Worm (Caenorhabditis elegans) whole organism, dauer: Measurements from ENCODE around the gene hpl-2.

Experiments used
- unc-62 ChIP-seq: sonication (generic microtip); optimal IDR thresholded peaks from 2 replicates; lab custom pipeline; 2017; ENCODE audit warnings: missing biosample characterization, missing genetic modification reagents, missing genetic modification characterization

Gene hpl-2

ce11 chrIII:10740518-10740917, 14.8 kb downstream of the hpl-2 start, which contains the start of gene K01G5.8:
K01G5.8 (minus strand) TSS chrIII:10740772.
- TF ChIP-seq unc-62 (GFP tag; lab: Kevin White, UChicago), result no peak

ce11 chrIII:10739902-10740301, 15.4 kb downstream of the hpl-2 start:
- TF ChIP-seq unc-62 (GFP tag; lab: Kevin White, UChicago), result no peak

ce11 chrIII:10739455-10739854, 15.9 kb downstream of the hpl-2 start, which contains the start of gene smap-1:
smap-1 (minus strand) TSS chrIII:10739792.
- no peak for TF ChIP-seq unc-62 (GFP tag; lab: Kevin White, UChicago)

ce11 chrIII:10738081-10738480, 17.2 kb downstream of the hpl-2 start:
- no peak for TF ChIP-seq unc-62 (GFP tag; lab: Kevin White, UChicago)

- TF ChIP-seq unc-62 (GFP tag; lab: Kevin White, UChicago), result no peak
Measured at ce11 chrIII:10736322-10736985, 18.9 kb downstream of the hpl-2 start.

ce11 chrIII:10734511-10735233, 20.7 kb downstream of the hpl-2 start:
- TF ChIP-seq unc-62 (GFP tag; lab: Kevin White, UChicago), result no peak

DNA sequence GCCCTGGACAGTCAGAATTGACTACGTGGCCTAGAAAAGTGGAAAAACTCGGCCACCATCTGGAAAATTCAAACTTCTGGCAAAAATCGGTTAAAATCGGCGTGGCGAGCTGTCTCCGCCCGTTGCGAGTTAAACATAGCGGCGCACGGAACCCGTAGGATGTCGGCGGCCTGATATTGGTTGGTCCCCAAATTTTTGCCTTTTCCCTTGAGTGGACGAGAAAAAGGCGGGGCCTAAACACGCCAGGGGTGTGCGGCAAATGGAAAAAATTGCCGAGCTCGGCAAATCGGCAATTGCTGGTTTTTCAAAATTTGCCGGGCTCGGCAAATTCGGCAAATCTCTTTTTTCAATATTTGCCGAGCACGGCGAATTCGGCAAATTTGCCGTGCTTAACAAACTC, 22.0 kb downstream of the hpl-2 start:
- TF ChIP-seq unc-62 (GFP tag; lab: Kevin White, UChicago), result no peak

- TF ChIP-seq unc-62 (GFP tag; lab: Kevin White, UChicago), result no peak
Measured at ce11 chrIII:10730510-10730909, 24.8 kb downstream of the hpl-2 start, which contains the start of gene tat-3. tat-3 (minus strand) TSS chrIII:10730705.

ce11 chrIII:10721056-10721455, 34.3 kb downstream of the hpl-2 start:
- no peak for TF ChIP-seq unc-62 (GFP tag; lab: Kevin White, UChicago)

DNA sequence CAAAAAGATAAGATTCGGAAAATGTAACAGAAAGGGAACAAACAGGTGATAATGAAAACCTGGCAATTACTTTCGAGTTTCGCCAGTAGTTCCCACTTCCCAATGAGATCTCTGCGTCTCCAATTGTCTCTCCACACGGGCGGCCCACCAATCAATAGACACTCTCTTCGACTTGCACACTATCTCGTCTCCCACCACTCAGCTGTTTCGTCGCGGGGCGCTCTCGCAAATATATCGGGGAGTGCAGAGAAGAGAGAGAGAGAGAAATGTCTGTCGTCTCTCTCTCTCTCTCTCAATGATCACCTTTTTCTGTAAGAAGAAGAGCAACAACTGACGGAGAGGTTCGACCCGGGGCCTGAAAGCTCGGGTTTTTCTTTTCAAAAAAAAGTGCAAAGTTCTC, 35.2 kb downstream of the hpl-2 start:
- no peak for TF ChIP-seq unc-62 (GFP tag; lab: Kevin White, UChicago)

DNA sequence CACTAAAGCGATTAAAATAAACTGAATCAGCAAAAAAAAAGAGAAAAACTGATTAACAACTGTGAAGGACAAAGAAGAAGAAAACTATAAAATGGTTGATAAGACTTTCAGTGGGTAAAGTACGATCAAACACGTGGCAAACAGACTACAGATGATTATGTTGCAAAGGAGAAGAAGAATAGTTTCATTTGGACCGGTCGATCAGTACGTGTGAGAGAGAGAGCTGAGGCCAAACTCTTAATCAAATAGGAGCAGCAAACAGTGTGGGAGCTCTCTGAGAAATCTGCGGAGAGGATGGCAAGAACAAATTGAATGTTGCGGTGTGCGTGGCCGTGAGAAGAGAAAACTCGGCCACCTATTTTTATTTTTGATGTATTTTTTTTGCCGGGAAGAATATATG, 36.3 kb downstream of the hpl-2 start:
- TF ChIP-seq unc-62 (GFP tag; lab: Kevin White, UChicago), result no peak

- TF ChIP-seq unc-62 (GFP tag; lab: Kevin White, UChicago), result no peak
Measured at ce11 chrIII:10718078-10718477, 37.3 kb downstream of the hpl-2 start.

DNA sequence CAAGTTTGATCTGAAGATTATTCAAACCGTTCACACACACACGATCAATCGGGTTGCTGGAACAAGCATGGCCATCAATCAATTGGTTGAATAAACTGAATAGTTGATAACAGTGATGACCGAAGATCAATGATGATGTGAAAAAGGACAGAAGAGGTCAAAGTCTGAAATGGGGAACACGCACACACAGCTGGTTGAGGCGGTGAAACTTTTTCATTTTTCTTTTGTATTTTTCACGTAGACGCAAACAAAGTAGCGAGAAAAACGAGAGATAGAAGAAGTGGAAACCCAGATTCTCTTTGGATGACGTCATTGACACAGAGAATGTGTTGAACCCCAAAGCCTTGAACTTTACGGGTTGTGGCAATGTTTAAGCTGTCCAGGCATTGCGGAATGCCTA, 37.9 kb downstream of the hpl-2 start:
- TF ChIP-seq unc-62 (GFP tag; lab: Kevin White, UChicago), result no peak

ce11 chrIII:10716091-10716490, 39.2 kb downstream of the hpl-2 start, which contains the start of gene W09D10.4:
W09D10.4 (minus strand) TSS chrIII:10716191.
- no peak for TF ChIP-seq unc-62 (GFP tag; lab: Kevin White, UChicago)

- no peak for TF ChIP-seq unc-62 (GFP tag; lab: Kevin White, UChicago)
Measured at ce11 chrIII:10714541-10714940, 40.8 kb downstream of the hpl-2 start.

DNA sequence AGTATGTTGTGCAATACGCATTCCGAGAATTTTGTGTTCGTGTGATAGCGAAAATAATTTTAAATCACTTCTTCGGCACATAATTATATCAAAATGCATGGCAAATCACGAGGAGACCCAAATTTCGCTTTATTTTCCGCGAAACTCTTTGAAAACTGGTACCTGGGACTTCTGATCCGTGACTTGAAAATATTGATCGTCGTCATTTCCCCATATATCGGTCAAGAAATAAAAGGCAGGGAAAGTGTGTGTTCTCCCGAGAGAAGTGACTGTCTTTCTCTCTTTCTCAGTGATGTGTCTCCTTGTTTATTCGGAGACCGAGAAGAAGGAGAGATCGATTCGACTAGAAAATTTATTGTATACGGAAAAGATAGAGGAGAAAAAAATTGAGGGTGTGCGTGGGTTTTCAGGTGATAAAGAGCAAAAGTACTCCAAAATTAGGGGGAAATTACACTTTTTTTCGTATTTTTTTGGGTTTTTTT, 44.1 kb downstream of the hpl-2 start, which contains the start of gene W09D10.5:
TSS of gene W09D10.5 (minus strand) at position 345 of the 482 bp plus-strand sequence.
- TF ChIP-seq unc-62 (GFP tag; lab: Kevin White, UChicago), result no peak
